Worm (Caenorhabditis elegans) whole organism, L4 larva: ENCODE measurements around the gene F36H5.18.

Experiments
- Y105C5A.15 ChIP-seq: fragments of 200-800 bp; sonication (Bioruptor generic); IDR thresholded peaks from 2 replicates; pipeline ENCODE4 v1.3.6; 2022; ENCODE audit warnings: missing genetic modification characterization, missing compliant biosample characterization
- ama-1 ChIP-seq: fragments of 150-350 bp; optimal IDR thresholded peaks from 2 replicates; lab custom pipeline; 2014; ENCODE audit warnings: inconsistent platforms, mixed read lengths
- dpl-1 ChIP-seq: fragments of 150-350 bp; optimal IDR thresholded peaks from 2 replicates; lab custom pipeline; 2014; ENCODE audit warnings: missing biosample characterization, missing genetic modification reagents, missing genetic modification characterization
- dve-1 ChIP-seq: sonication (generic microtip); optimal IDR thresholded peaks from 2 replicates; lab custom pipeline; 2017; ENCODE audit warnings: antibody characterized with exemption, mild to moderate bottlenecking, missing genetic modification characterization, missing compliant biosample characterization; ENCODE audit not compliant: insufficient read depth
- mdl-1 ChIP-seq, 2 experiments: fragments of 150-350 bp in 1 of 2; sonication (generic microtip) in 1 of 2; optimal IDR thresholded peaks; 2 replicates each; lab custom pipeline; 2014 to 2017; ENCODE audit warnings: missing biosample characterization in 2 of 2, missing genetic modification characterization in 2 of 2
- mxl-3 ChIP-seq: fragments of 200-800 bp; sonication (Bioruptor generic); optimal IDR thresholded peaks from 2 replicates; lab custom pipeline; 2018; ENCODE audit warnings: mild to moderate bottlenecking, missing genetic modification characterization, missing compliant biosample characterization
- nhr-237 ChIP-seq: sonication (generic microtip); optimal IDR thresholded peaks from 2 replicates; lab custom pipeline; 2017; ENCODE audit warnings: missing biosample characterization, missing genetic modification characterization
- zip-11 ChIP-seq: fragments of 200-800 bp; sonication (Bioruptor generic); IDR thresholded peaks from 2 replicates; pipeline ENCODE4 v1.3.6; 2022; ENCODE audit warnings: missing genetic modification characterization, missing compliant biosample characterization

ce11 chrII:1731932-1732331 is 27.8 kb upstream of the F36H5.18 start, which contains the start of gene ceh-82:
- no peak for TF ChIP-seq mdl-1 (tag; optimal IDR thresholded peaks at IDR 0.05; lab: Kevin White, UChicago)
- no peak for TF ChIP-seq ama-1
- no peak for TF ChIP-seq mxl-3 (GFP tag; lab: Kevin White, UChicago)
- no peak for TF ChIP-seq zip-11
- no peak for TF ChIP-seq Y105C5A.15 (GFP tag; lab: Robert Waterston, UW)
- no peak for TF ChIP-seq dpl-1 (GFP tag; lab: Kevin White, UChicago)
- no peak for TF ChIP-seq nhr-237 (tag; lab: Kevin White, UChicago)
- TF ChIP-seq dve-1 (tag; lab: Kevin White, UChicago): no peak
